Worm (Caenorhabditis elegans) whole organism, late embryonic: ENCODE measurements around the gene F35A5.1.

ENCODE experiments used
- K09A11.1 ChIP-seq: sonication (generic microtip); optimal IDR thresholded peaks from 2 replicates; lab custom pipeline; 2017; ENCODE audit warnings: antibody characterized with exemption, mild to moderate bottlenecking, missing genetic modification characterization, missing compliant biosample characterization; ENCODE audit not compliant: insufficient read depth
- ceh-14 ChIP-seq: sonication (generic microtip); optimal IDR thresholded peaks from 2 replicates; lab custom pipeline; 2016; ENCODE audit warnings: missing genotype, missing genetic modification characterization, missing compliant biosample characterization
- ceh-6 ChIP-seq: fragments of 200-800 bp; sonication (Bioruptor generic); optimal IDR thresholded peaks from 2 replicates; lab custom pipeline; 2018; ENCODE audit warnings: mild to moderate bottlenecking, missing genetic modification characterization, missing compliant biosample characterization
- fkh-10 ChIP-seq: fragments of 150-350 bp; optimal IDR thresholded peaks from 2 replicates; lab custom pipeline; 2014; ENCODE audit warnings: missing biosample characterization, missing genetic modification reagents, missing genetic modification characterization
- lin-11 ChIP-seq: fragments of 200-800 bp; sonication (Bioruptor generic); optimal IDR thresholded peaks from 2 replicates; lab custom pipeline; 2018; ENCODE audit warnings: mild to moderate bottlenecking, missing genetic modification characterization, missing compliant biosample characterization
- nfya-1 ChIP-seq: sonication (generic microtip); optimal IDR thresholded peaks from 2 replicates; lab custom pipeline; 2017; ENCODE audit warnings: missing genetic modification characterization, mild to moderate bottlenecking, missing compliant biosample characterization, antibody characterized with exemption, moderate library complexity
- pqm-1 ChIP-seq: sonication (generic microtip); optimal IDR thresholded peaks from 2 replicates; lab custom pipeline; 2016; ENCODE audit warnings: missing genetic modification characterization, missing compliant biosample characterization

ce11 chrX:3858355-3858754 lies 51.1 kb downstream of the F35A5.1 start:
- TF ChIP-seq nfya-1 (tag; lab: Kevin White, UChicago) (no peak), K09A11.1 (no peak), ceh-14 (tag; lab: Kevin White, UChicago) (no peak), fkh-10 (GFP tag; lab: Kevin White, UChicago) (no peak), lin-11 (tag; lab: Kevin White, UChicago) (no peak), ceh-6 (no peak), pqm-1 (no peak)
